Fruit fly (Drosophila melanogaster): Measurements from ENCODE around the gene CG10510.

Gene CG10510

DNA sequence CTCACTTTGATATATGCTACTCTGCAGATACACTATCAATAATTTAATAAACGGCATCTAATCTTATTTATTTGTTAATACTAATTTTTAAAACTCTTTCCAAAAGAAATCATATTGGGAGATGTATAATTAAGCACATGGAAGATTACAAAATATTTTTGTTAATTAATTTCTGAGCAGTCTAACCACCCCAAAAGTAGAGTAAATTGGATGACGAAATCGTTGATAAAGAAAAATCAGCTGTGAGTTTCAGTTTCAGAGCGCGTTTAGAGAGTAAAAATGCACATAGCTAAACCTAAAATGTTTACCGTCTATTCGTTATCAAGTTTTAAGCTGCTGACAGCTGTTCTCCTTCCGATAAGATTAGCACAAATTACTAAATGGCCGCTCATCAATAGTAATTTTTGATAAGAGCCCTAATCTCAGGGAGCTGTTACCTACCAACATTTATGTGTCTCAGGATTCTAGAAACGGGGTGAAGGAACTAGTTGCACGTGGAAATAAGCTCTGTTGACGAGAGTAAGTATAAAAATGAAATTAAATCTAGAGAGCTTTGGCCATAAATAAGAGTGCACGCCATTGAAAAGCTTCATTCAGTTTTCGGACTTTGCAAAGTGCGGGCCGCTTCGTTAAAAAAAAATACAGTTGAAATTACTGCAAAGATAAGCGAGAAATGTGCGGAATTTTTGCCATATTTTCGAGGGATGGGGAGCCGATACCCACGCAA, 37.2 kb downstream of the CG10510 start, which contains the start of the genes chb and AsnS:
TSS of gene chb (plus strand) at position 327 of the 727 bp plus-strand sequence.
TSS of gene AsnS (plus strand) at position 592 of the 727 bp plus-strand sequence.
- TF ChIP-seq CG13204 (GFP tag; optimal IDR thresholded peaks at IDR 0.05) (no peak), CG4496 (GFP tag; IDR thresholded peaks at IDR 0.05) (peak; percentile 95), EcR (GFP tag; optimal IDR thresholded peaks at IDR 0.05) (peak; percentile 77), CG8159 (tag; optimal IDR thresholded peaks at IDR 0.05) (peak; percentile 82), Pif1B (GFP tag; optimal IDR thresholded peaks at IDR 0.05) (peak; percentile 39), D1 (tag; optimal IDR thresholded peaks at IDR 0.05) (peak; percentile 75), CG15710 (tag; optimal IDR thresholded peaks at IDR 0.05) (peak; percentile 72), fd96Ca (GFP tag; IDR thresholded peaks at IDR 0.05) (no peak), CG34367 (tag; optimal IDR thresholded peaks at IDR 0.05) (peak; percentile 72), CG17806 (tag; optimal IDR thresholded peaks at IDR 0.05) (peak; percentile 89), CG32121 (GFP tag; IDR thresholded peaks at IDR 0.05) (peak; percentile 89), CG9948 (tag; optimal IDR thresholded peaks at IDR 0.05) (peak; percentile 82), CG10348 (GFP tag; IDR thresholded peaks at IDR 0.05) (peak; percentile 50; the same call in 1 of the 2 replicates), gl (tag; optimal IDR thresholded peaks at IDR 0.05) (peak; percentile 46), rn (GFP tag; IDR thresholded peaks at IDR 0.05) (peak; percentile 58; the same call in 1 of the 2 replicates), Ets98B (GFP tag; IDR thresholded peaks at IDR 0.05) (peak; percentile 91), CG14655 (GFP tag; optimal IDR thresholded peaks at IDR 0.05) (peak; percentile 50), CG8301 (tag; optimal IDR thresholded peaks at IDR 0.05) (peak; percentile 69), Pif1A (GFP tag; optimal IDR thresholded peaks at IDR 0.05) (peak; percentile 73), Snoo (tag; optimal IDR thresholded peaks at IDR 0.05) (peak; percentile 83), CG12605 (GFP tag; IDR thresholded peaks at IDR 0.05) (peak; percentile 78)

dm6 chr3L:21171905-21172304, 38.0 kb downstream of the CG10510 start, which contains the start of gene Ac78C:
TSS of gene Ac78C (minus strand) at chr3L:21171930.
- peak; percentile 47 for TF ChIP-seq D1 (tag; optimal IDR thresholded peaks at IDR 0.05)
- peak; percentile 75 for TF ChIP-seq CG9948 (tag; optimal IDR thresholded peaks at IDR 0.05)
- peak; percentile 94 for TF ChIP-seq CG32121 (GFP tag; IDR thresholded peaks at IDR 0.05)
- TF ChIP-seq CG15710 (tag; optimal IDR thresholded peaks at IDR 0.05) = peak; percentile 80
- peak; percentile 80 for TF ChIP-seq Pif1B (GFP tag; optimal IDR thresholded peaks at IDR 0.05)
- TF ChIP-seq CG34367 (tag; optimal IDR thresholded peaks at IDR 0.05) = peak; percentile 67
- peak; percentile 93 for TF ChIP-seq fd96Ca (GFP tag; IDR thresholded peaks at IDR 0.05)
- TF ChIP-seq CG10348 (GFP tag; IDR thresholded peaks at IDR 0.05) = no peak
- peak; percentile 97 for TF ChIP-seq CG4496 (GFP tag; IDR thresholded peaks at IDR 0.05)
- peak; percentile 42 for TF ChIP-seq CG13204 (GFP tag; optimal IDR thresholded peaks at IDR 0.05)
- TF ChIP-seq EcR (GFP tag; optimal IDR thresholded peaks at IDR 0.05) = no peak
- peak; percentile 72 for TF ChIP-seq CG8159 (tag; optimal IDR thresholded peaks at IDR 0.05)
- peak; percentile 81 for TF ChIP-seq CG14655 (GFP tag; optimal IDR thresholded peaks at IDR 0.05)
- TF ChIP-seq CG12605 (GFP tag; IDR thresholded peaks at IDR 0.05) = peak; percentile 92
- TF ChIP-seq CG8301 (tag; optimal IDR thresholded peaks at IDR 0.05) = peak; percentile 83
- peak; percentile 93 for TF ChIP-seq Ets98B (GFP tag; IDR thresholded peaks at IDR 0.05)
- TF ChIP-seq gl (tag; optimal IDR thresholded peaks at IDR 0.05) = peak; percentile 79
- peak; percentile 91 for TF ChIP-seq Pif1A (GFP tag; optimal IDR thresholded peaks at IDR 0.05)
- peak; percentile 87 for TF ChIP-seq Snoo (tag; optimal IDR thresholded peaks at IDR 0.05)
- peak; percentile 80 for TF ChIP-seq CG17806 (tag; optimal IDR thresholded peaks at IDR 0.05)
- peak; percentile 68 for TF ChIP-seq rn (GFP tag; IDR thresholded peaks at IDR 0.05)

All from whole organism, pupa.